Fruit fly (Drosophila melanogaster) whole organism, embryonic: ENCODE data around the gene CG7914.

Experiments used
- CG10431 ChIP-seq: fragments of 200-800 bp; sonication (Bioruptor generic); optimal IDR thresholded peaks from 3 replicates; lab custom pipeline; 2018; ENCODE audit warnings: missing biosample characterization, mild to moderate bottlenecking, missing genetic modification characterization
- CG17359 ChIP-seq: fragments of 200-800 bp; sonication (Bioruptor generic); optimal IDR thresholded peaks from 3 replicates; lab custom pipeline; 2018; ENCODE audit warnings: missing biosample characterization, mild to moderate bottlenecking, missing genetic modification characterization, moderate library complexity
- CG18262 ChIP-seq: fragments of 200-800 bp; optimal IDR thresholded peaks from 3 replicates; lab custom pipeline; 2019; ENCODE audit warnings: missing biosample characterization, mild to moderate bottlenecking, missing genetic modification characterization, moderate library complexity
- CG2202 ChIP-seq: fragments of 200-800 bp; sonication (Bioruptor generic); optimal IDR thresholded peaks from 2 replicates; lab custom pipeline; 2018; ENCODE audit warnings: missing biosample characterization, mild to moderate bottlenecking, missing genetic modification characterization
- CG6689 ChIP-seq: fragments of 200-800 bp; sonication (Bioruptor generic); IDR thresholded peaks from 2 replicates; pipeline ENCODE4 v1.3.6; 2022; ENCODE audit warnings: missing biosample characterization, missing genetic modification characterization
- CrebB ChIP-seq: fragments of 200-800 bp; sonication (Bioruptor generic); optimal IDR thresholded peaks from 3 replicates; lab custom pipeline; 2018; ENCODE audit warnings: missing biosample characterization, mild to moderate bottlenecking, missing genetic modification characterization
- cas ChIP-seq: fragments of 200-800 bp; sonication (Bioruptor generic); IDR thresholded peaks from 2 replicates; pipeline ENCODE4 v1.3.6; 2022; ENCODE audit warnings: missing biosample characterization, missing genetic modification characterization
- chinmo ChIP-seq: fragments of 200-800 bp; sonication (Bioruptor generic); IDR thresholded peaks from 4 replicates; pipeline ENCODE4 v1.3.6; 2022; ENCODE audit warnings: missing biosample characterization, missing genetic modification characterization; ENCODE audit not compliant: partially characterized antibody
- crol ChIP-seq: fragments of 200-800 bp; sonication (Bioruptor generic); IDR thresholded peaks from 2 replicates; pipeline ENCODE4 v1.3.6; 2022; ENCODE audit warnings: missing biosample characterization, missing genetic modification characterization
- fd64A ChIP-seq: fragments of 200-800 bp; sonication (Bioruptor generic); optimal IDR thresholded peaks from 3 replicates; lab custom pipeline; 2018; ENCODE audit warnings: missing biosample characterization, mild to moderate bottlenecking, missing genetic modification characterization
- h ChIP-seq: fragments of >200 bp; optimal IDR thresholded peaks from 2 replicates; lab custom pipeline; 2017
- pho ChIP-seq: fragments of 200-800 bp; sonication (Bioruptor generic); optimal IDR thresholded peaks from 2 replicates; lab custom pipeline; 2016; ENCODE audit warnings: missing biosample characterization, missing genetic modification characterization
- run ChIP-seq: fragments of 200-800 bp; sonication (Bioruptor generic); optimal IDR thresholded peaks from 3 replicates; lab custom pipeline; 2018; ENCODE audit warnings: missing biosample characterization, mild to moderate bottlenecking, missing genetic modification characterization

dm6 chrX:19144785-19145422 lies 48.3 kb downstream of the CG7914 start:
- TF ChIP-seq run (no peak), cas (GFP tag; lab: Robert Waterston, UW) (no peak), CG17359 (tag; lab: Kevin White, UChicago) (peak; percentile 3), fd64A (no peak), pho (GFP tag; lab: Kevin White, UChicago) (no peak), chinmo (GFP tag; lab: Robert Waterston, UW) (no peak), CG18262 (tag; lab: Kevin White, UChicago) (peak; percentile 29), CG10431 (no peak), CG6689 (GFP tag; lab: Robert Waterston, UW) (no peak), h (lab: Kevin White, UChicago) (no peak), CG2202 (no peak), crol (no peak), CrebB (no peak)
